ENCODE assay signal across 2 worm cellular contexts in genomic region chrX:10890456-10890855, ce11.
A peak's percentile ranks its signal among the peaks of the same experiment; 100 is the strongest.
TF ChIP-seq lines count a peak whose summit lies in the region.

TSS of gene F47B10.5 (minus strand) at chrX:10890556.

TF ChIP-seq in whole organism, L1 larva, 84 proteins besides CTCF, POLR2A, EP300 and RAD21:
- TF ChIP-seq blmp-1 (tag; optimal IDR thresholded peaks at IDR 0.05; lab: Kevin White, UChicago) (peak; percentile 69), skn-1 (tag; optimal IDR thresholded peaks at IDR 0.05; lab: Kevin White, UChicago) (no peak)
TF ChIP-seq in whole organism, L1 larva: peak in this region for 1.

TF ChIP-seq in whole organism, L4 larva, 104 proteins besides CTCF, POLR2A, EP300 and RAD21:
- TF ChIP-seq daf-8 (GFP tag; IDR thresholded peaks at IDR 0.05; lab: Robert Waterston, UW) (no peak), aha-1 (tag; lab: Kevin White, UChicago) (peak; percentile 35), ztf-11 (tag; optimal IDR thresholded peaks at IDR 0.05; lab: Kevin White, UChicago) (no peak), lin-15B (tag; optimal IDR thresholded peaks at IDR 0.05; lab: Kevin White, UChicago) (no peak)

Comparison
In these comparisons a context has a peak if more than half of its experiments do, and no peak if none do; other contexts are left out.
1. Of the 29 proteins assayed by ChIP-seq in both whole organism, L4 larva and whole organism, L1 larva: peak only in whole organism, L4 larva: aha-1; only in whole organism, L1 larva: none; in both: none; in neither: 28.